Fruit fly (Drosophila melanogaster): ENCODE measurements around the gene Polr2C.

DNA sequence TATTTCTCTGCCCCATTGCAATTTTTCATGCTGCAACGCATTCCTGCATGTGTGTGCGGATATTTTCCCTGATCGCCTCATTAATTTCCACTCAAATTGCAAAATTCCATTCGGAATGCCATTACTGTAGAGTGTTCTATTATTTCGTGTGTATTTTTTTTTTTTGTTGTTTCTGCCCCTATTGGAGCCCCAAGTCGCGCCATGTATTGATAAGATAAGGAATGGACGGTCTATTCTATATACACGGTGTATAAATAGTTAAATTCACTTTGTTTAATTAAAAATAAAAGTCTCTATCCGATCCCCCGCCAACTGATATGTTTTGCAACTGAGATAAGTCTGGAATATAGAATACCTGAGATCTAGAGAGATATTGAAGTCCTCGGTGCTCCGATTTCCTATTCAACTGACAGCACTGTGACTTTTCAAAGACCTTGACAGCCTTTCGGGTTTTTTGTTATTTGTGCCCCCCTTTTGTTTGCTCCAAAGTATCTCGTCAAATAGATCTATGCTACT lies 48.3 kb downstream of the Polr2C start:
- TF ChIP-seq usp (GFP tag; optimal IDR thresholded peaks at IDR 0.05) (no peak), EcR (GFP tag; optimal IDR thresholded peaks at IDR 0.05) (no peak), CG8478 (optimal IDR thresholded peaks at IDR 0.05) (no peak), Dll (optimal IDR thresholded peaks at IDR 0.05) (no peak), psq (optimal IDR thresholded peaks at IDR 0.05) (no peak)
